Worm (Caenorhabditis elegans): ENCODE data around the gene Y39H10A.1.

Gene Y39H10A.1

DNA sequence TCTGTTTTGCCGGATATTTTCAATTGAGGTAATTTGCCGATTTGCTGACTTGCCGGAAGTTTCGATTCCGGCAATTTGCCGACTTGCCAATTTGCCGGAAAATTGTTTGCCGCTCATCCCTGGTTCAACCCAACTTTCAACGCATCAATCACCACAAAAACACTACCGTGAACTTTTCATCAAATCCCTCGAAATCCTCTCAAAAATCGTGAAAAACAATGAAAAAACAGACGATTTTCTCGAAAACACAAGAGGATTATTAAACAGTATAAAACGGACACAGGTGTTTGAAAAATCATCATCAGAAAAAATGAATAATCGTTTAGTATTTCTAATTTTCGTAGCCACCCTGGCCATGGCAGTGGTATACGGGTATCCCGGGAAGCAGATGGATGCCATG, at the start of gene Y39H10A.1:
Gene Y39H10A.1 (plus strand): TSS at position 301 of the 400 bp plus-strand sequence.
- TF ChIP-seq mdl-1 (tag; optimal IDR thresholded peaks at IDR 0.05), result no peak
- no peak for TF ChIP-seq lsy-2 (tag; optimal IDR thresholded peaks at IDR 0.05)
- TF ChIP-seq C34F6.9 (tag; optimal IDR thresholded peaks at IDR 0.05), result no peak
- no peak for TF ChIP-seq aly-2 (tag; optimal IDR thresholded peaks at IDR 0.05)

DNA sequence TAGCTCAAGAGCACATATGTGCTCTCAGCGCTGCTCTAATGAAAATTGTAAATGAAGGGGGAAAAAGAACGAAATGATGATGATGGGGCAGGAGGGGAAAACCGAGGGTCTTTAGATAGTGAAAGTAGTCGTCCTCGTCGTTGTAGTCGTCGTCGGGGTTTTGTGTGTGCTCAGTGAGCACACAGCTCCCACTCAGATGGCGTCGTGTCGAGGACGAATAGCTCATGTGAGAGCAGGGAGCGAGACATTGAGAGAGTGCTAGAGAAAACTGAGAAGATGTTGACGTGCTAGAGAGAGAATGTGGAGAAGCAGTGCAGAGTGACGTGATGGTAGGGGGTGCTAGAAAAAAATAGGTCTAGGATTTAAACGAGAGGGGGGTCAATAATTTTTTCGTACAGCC, 49.3 kb upstream of the Y39H10A.1 start:
- TF ChIP-seq nhr-129 (tag; optimal IDR thresholded peaks at IDR 0.05) (peak; percentile 69), R02D3.7 (tag; optimal IDR thresholded peaks at IDR 0.05) (no peak), ztf-4 (tag; optimal IDR thresholded peaks at IDR 0.05) (no peak), elt-1 (tag; optimal IDR thresholded peaks at IDR 0.05) (no peak), zag-1 (tag; optimal IDR thresholded peaks at IDR 0.05) (peak; percentile 61), peb-1 (tag; optimal IDR thresholded peaks at IDR 0.05) (no peak), nhr-237 (tag; optimal IDR thresholded peaks at IDR 0.05) (no peak), lin-39 (tag; optimal IDR thresholded peaks at IDR 0.05) (no peak), aly-2 (tag; optimal IDR thresholded peaks at IDR 0.05) (no peak), ZK546.5 (tag; optimal IDR thresholded peaks at IDR 0.05) (no peak), skn-1 (tag; optimal IDR thresholded peaks at IDR 0.05) (no peak), F13H6.1 (tag; optimal IDR thresholded peaks at IDR 0.05) (peak; percentile 43), fos-1 (tag; optimal IDR thresholded peaks at IDR 0.05) (peak; percentile 2), nhr-6 (tag; optimal IDR thresholded peaks at IDR 0.05) (peak; percentile 44), nhr-21 (tag; optimal IDR thresholded peaks at IDR 0.05) (peak; percentile 10), C34F6.9 (tag; optimal IDR thresholded peaks at IDR 0.05) (peak; percentile 69), mdl-1 (tag; optimal IDR thresholded peaks at IDR 0.05) (peak; percentile 29 to 44), unc-62 (GFP tag; optimal IDR thresholded peaks at IDR 0.05) (no peak), sem-4 (tag; optimal IDR thresholded peaks at IDR 0.05) (peak; percentile 3), crh-2 (tag; optimal IDR thresholded peaks at IDR 0.05) (peak; percentile 39), sma-9 (GFP tag; optimal IDR thresholded peaks at IDR 0.05) (peak; percentile 30), sma-9 (tag; optimal IDR thresholded peaks at IDR 0.05) (no peak), lsy-2 (tag; optimal IDR thresholded peaks at IDR 0.05) (peak in 1 of 2 experiments; percentile 72), nhr-25 (tag; optimal IDR thresholded peaks at IDR 0.05) (no peak), dmd-4 (tag; optimal IDR thresholded peaks at IDR 0.05) (no peak), lin-11 (tag; optimal IDR thresholded peaks at IDR 0.05) (peak; percentile 38), nhr-11 (tag; optimal IDR thresholded peaks at IDR 0.05) (no peak), ama-1 (optimal IDR thresholded peaks at IDR 0.05) (peak; percentile 37), nhr-10 (tag; optimal IDR thresholded peaks at IDR 0.05) (no peak), egl-27 (tag; optimal IDR thresholded peaks at IDR 0.05) (peak; percentile 32), ceh-16 (tag; optimal IDR thresholded peaks at IDR 0.05) (no peak), gmeb-1 (tag; optimal IDR thresholded peaks at IDR 0.05) (no peak), lin-13 (GFP tag; optimal IDR thresholded peaks at IDR 0.05) (peak; percentile 31), unc-55 (GFP tag; optimal IDR thresholded peaks at IDR 0.05) (peak; percentile 58)

DNA sequence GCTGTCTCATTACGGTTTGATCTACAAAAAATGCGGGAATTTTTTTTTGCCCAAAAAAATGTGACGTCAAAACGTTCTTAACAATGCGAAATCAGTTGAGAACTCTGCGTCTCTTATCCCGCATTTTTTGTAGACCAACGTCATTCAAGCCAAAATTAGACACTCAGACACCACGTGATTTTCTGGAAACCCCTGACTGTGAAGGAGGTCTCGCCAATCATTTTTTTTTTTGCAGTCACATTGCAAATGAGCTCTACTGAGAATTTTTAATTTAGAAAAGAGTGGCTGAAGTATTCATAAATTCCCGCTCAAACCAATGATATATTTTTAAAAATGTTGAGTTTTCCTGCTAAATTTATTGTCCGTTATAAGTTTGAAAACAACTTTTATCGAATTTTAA, 48.5 kb upstream of the Y39H10A.1 start:
- TF ChIP-seq R02D3.7 (tag; optimal IDR thresholded peaks at IDR 0.05) (no peak), ZK546.5 (tag; optimal IDR thresholded peaks at IDR 0.05) (no peak), sem-4 (tag; optimal IDR thresholded peaks at IDR 0.05) (no peak), mbf-1 (tag; optimal IDR thresholded peaks at IDR 0.05) (no peak), sma-9 (GFP tag; optimal IDR thresholded peaks at IDR 0.05) (no peak), sma-9 (tag; optimal IDR thresholded peaks at IDR 0.05) (no peak), gmeb-1 (tag; optimal IDR thresholded peaks at IDR 0.05) (no peak), elt-3 (tag; optimal IDR thresholded peaks at IDR 0.05) (no peak), ztf-11 (tag; optimal IDR thresholded peaks at IDR 0.05) (no peak), nhr-129 (tag; optimal IDR thresholded peaks at IDR 0.05) (no peak), zag-1 (tag; optimal IDR thresholded peaks at IDR 0.05) (no peak), ceh-82 (tag; optimal IDR thresholded peaks at IDR 0.05) (no peak), aly-2 (tag; optimal IDR thresholded peaks at IDR 0.05) (no peak), dmd-4 (tag; optimal IDR thresholded peaks at IDR 0.05) (no peak), ceh-16 (tag; optimal IDR thresholded peaks at IDR 0.05) (no peak), F13H6.1 (tag; optimal IDR thresholded peaks at IDR 0.05) (no peak), C34F6.9 (tag; optimal IDR thresholded peaks at IDR 0.05) (no peak), nhr-11 (tag; optimal IDR thresholded peaks at IDR 0.05) (no peak), mdl-1 (tag; optimal IDR thresholded peaks at IDR 0.05) (no peak), alr-1 (tag; optimal IDR thresholded peaks at IDR 0.05) (no peak), lin-13 (GFP tag; optimal IDR thresholded peaks at IDR 0.05) (no peak)

DNA sequence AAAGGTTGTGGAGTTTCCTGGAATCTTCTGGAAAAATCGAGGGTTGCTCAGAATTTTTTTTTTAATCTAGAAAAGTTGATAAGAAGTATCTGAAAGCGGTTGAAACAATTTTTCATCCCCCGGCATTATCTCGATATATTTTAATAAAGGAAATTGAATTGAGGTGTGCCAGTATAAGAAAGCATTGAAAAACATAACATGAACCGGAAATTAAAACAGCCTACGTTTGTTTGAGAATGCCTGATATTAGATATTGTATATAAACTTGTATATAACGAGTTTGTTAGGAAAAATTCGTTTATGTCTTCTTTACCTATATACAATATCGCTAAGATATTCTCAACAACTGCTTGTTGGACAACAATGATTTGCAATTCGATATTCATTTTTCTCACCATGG, 42.2 kb upstream of the Y39H10A.1 start, which contains the start of gene str-30:
Gene str-30 (plus strand): TSS at position 301 of the 400 bp plus-strand sequence.
- no peak for TF ChIP-seq mab-5 (tag; optimal IDR thresholded peaks at IDR 0.05)
- no peak for TF ChIP-seq sem-4 (tag; optimal IDR thresholded peaks at IDR 0.05)
- TF ChIP-seq crh-2 (tag; optimal IDR thresholded peaks at IDR 0.05), result no peak
- TF ChIP-seq ztf-1 (GFP tag; conservative IDR thresholded peaks at IDR 0.05), result no peak
